Fruit fly (Drosophila melanogaster): Measurements from ENCODE around the gene Alg1.

DNA sequence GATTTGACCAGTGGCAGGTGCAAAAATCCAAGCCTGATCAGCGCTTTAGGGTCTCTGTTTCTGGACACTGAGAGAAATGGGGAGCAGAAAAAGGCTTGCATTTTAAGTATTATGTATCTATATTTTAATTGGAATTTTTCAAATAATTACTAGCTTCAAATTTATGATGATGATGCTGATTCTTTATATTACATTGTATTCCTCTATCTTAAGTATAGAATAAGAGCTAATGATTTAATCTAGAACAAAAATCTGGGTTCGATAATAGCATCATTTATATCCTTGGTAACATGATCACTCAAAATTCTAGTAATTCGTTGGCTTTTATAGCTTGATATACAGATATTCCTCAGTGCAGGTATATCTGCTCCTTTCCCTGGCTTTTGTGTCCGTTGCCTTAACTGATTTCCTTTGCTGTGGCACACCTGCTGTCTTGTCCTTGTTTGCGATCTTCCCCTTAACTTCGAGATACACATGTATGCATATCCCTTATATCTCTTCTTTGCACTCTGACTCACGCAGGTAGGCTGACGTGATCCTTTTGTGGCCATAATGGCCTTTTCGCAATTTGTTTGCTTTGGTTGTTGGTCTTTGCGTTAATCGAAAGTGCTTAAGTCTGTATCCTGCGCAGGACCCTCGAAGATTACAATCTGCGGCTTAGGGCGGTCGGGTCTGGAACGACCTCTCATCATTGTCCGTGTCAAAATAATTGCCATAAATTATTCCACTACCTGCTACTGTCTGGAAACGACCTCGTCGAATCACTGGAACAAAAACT lies 15.1 kb upstream of the Alg1 start:
- TF ChIP-seq psq (optimal IDR thresholded peaks at IDR 0.05) = no peak
- no peak for TF ChIP-seq insv (optimal IDR thresholded peaks at IDR 0.05)
